Fruit fly (Drosophila melanogaster): ENCODE data around the gene CG33784.

Gene CG33784

dm6 chr3R:10042664-10043372 lies 24.9 kb upstream of the CG33784 start, which contains the start of the genes Mical and CG3909 (continued):
- TF ChIP-seq Lpt (GFP tag; optimal IDR thresholded peaks at IDR 0.05) = peak; percentile 57
- no peak for TF ChIP-seq CG4318 (GFP tag; optimal IDR thresholded peaks at IDR 0.05)
- TF ChIP-seq CG6276 (GFP tag; optimal IDR thresholded peaks at IDR 0.05) = no peak
- peak; percentile 89 for TF ChIP-seq svp (GFP tag)
- TF ChIP-seq CG3919 (GFP tag; optimal IDR thresholded peaks at IDR 0.05) = peak; percentile 76
- peak; percentile 45 for TF ChIP-seq Eip93F (GFP tag; optimal IDR thresholded peaks at IDR 0.05)
- no peak for TF ChIP-seq fd59A (GFP tag; optimal IDR thresholded peaks at IDR 0.05)
- TF ChIP-seq CG31627 (GFP tag; optimal IDR thresholded peaks at IDR 0.05) = peak; percentile 73
- peak; percentile 78 for TF ChIP-seq CG15336 (GFP tag; IDR thresholded peaks at IDR 0.05)
- TF ChIP-seq net (GFP tag; optimal IDR thresholded peaks at IDR 0.05) = peak; percentile 68
- peak; percentile 69 for TF ChIP-seq Hr39 (GFP tag; optimal IDR thresholded peaks at IDR 0.05)
- peak; percentile 25 for TF ChIP-seq spab (GFP tag; optimal IDR thresholded peaks at IDR 0.05)
- peak; percentile 24 for TF ChIP-seq CG6808 (GFP tag; optimal IDR thresholded peaks at IDR 0.05)
- peak; percentile 71 for TF ChIP-seq CG11762 (GFP tag; optimal IDR thresholded peaks at IDR 0.05; ENCODE audit: insufficient read depth)
- TF ChIP-seq CG11294 (GFP tag; IDR thresholded peaks at IDR 0.05) = peak; percentile 76
- TF ChIP-seq CG8119 (GFP tag; IDR thresholded peaks at IDR 0.05) = peak; percentile 85
- peak; percentile 59 for TF ChIP-seq Sox102F (GFP tag; optimal IDR thresholded peaks at IDR 0.05)
- TF ChIP-seq fkh (GFP tag; optimal IDR thresholded peaks at IDR 0.05) = peak; percentile 30
- no peak for TF ChIP-seq CG6854 (GFP tag; optimal IDR thresholded peaks at IDR 0.05)
- TF ChIP-seq CG32006 (GFP tag; optimal IDR thresholded peaks at IDR 0.05) = peak; percentile 74
- TF ChIP-seq CG1621 (tag; optimal IDR thresholded peaks at IDR 0.05) = peak; percentile 35
- peak; percentile 62 for TF ChIP-seq CG16779 (tag; optimal IDR thresholded peaks at IDR 0.05)
- TF ChIP-seq Eip75B (GFP tag; optimal IDR thresholded peaks at IDR 0.05) = no peak
- TF ChIP-seq pdm3 (GFP tag; optimal IDR thresholded peaks at IDR 0.05) = peak; percentile 65
- TF ChIP-seq Sox15 (GFP tag; optimal IDR thresholded peaks at IDR 0.05) = peak; percentile 60
- TF ChIP-seq fd85E (GFP tag; optimal IDR thresholded peaks at IDR 0.05) = no peak
- TF ChIP-seq dac (GFP tag; optimal IDR thresholded peaks at IDR 0.05) = no peak
- peak; percentile 21 for TF ChIP-seq CG9139 (GFP tag; optimal IDR thresholded peaks at IDR 0.05)

dm6 chr3R:10045343-10045742 lies 22.4 kb upstream of the CG33784 start, which contains the start of the genes CG11722 and mtTFB2:
TSS of gene CG11722 (minus strand) at chr3R:10045542.
TSS of gene mtTFB2 (plus strand) at chr3R:10045574.
- no peak for TF ChIP-seq CG9139 (GFP tag; optimal IDR thresholded peaks at IDR 0.05)
- TF ChIP-seq ss (GFP tag; optimal IDR thresholded peaks at IDR 0.05) = no peak
- TF ChIP-seq dsx (GFP tag; optimal IDR thresholded peaks at IDR 0.05; ENCODE audit: poor library complexity, severe bottlenecking) = peak; percentile 1
- no peak for TF ChIP-seq CG11762 (GFP tag; optimal IDR thresholded peaks at IDR 0.05; ENCODE audit: insufficient read depth)
- no peak for TF ChIP-seq Gug (GFP tag; IDR thresholded peaks at IDR 0.05)
- TF ChIP-seq Smox (GFP tag; optimal IDR thresholded peaks at IDR 0.05) = no peak
- TF ChIP-seq Sox102F (GFP tag; optimal IDR thresholded peaks at IDR 0.05) = no peak
- peak; percentile 6 for TF ChIP-seq esn (GFP tag; optimal IDR thresholded peaks at IDR 0.05)
- peak; percentile 52 for TF ChIP-seq fkh (GFP tag; optimal IDR thresholded peaks at IDR 0.05)
- no peak for TF ChIP-seq Eip75B (GFP tag; optimal IDR thresholded peaks at IDR 0.05)
- no peak for TF ChIP-seq CG32006 (GFP tag; optimal IDR thresholded peaks at IDR 0.05)
- peak; percentile 48 for TF ChIP-seq Eip78C (GFP tag)
- TF ChIP-seq CG3919 (GFP tag; optimal IDR thresholded peaks at IDR 0.05) = no peak
- peak; percentile 33 for TF ChIP-seq topi (GFP tag; optimal IDR thresholded peaks at IDR 0.05)
- no peak for TF ChIP-seq CG10669 (GFP tag; optimal IDR thresholded peaks at IDR 0.05)
- no peak for TF ChIP-seq Eip93F (GFP tag; optimal IDR thresholded peaks at IDR 0.05)
- no peak for TF ChIP-seq acj6 (GFP tag; optimal IDR thresholded peaks at IDR 0.05)
- TF ChIP-seq svp (GFP tag) = no peak
- no peak for TF ChIP-seq net (GFP tag; optimal IDR thresholded peaks at IDR 0.05)
- TF ChIP-seq CG7368 (GFP tag; optimal IDR thresholded peaks at IDR 0.05) = no peak
- TF ChIP-seq Blimp-1 (GFP tag; optimal IDR thresholded peaks at IDR 0.05) = no peak
- TF ChIP-seq Met (GFP tag; optimal IDR thresholded peaks at IDR 0.05) = no peak
- TF ChIP-seq lz (GFP tag; optimal IDR thresholded peaks at IDR 0.05) = no peak
- TF ChIP-seq pdm3 (GFP tag; optimal IDR thresholded peaks at IDR 0.05) = no peak
- TF ChIP-seq Ets21C (GFP tag; optimal IDR thresholded peaks at IDR 0.05) = no peak
- no peak for TF ChIP-seq Ets96B (tag; optimal IDR thresholded peaks at IDR 0.05)
- no peak for TF ChIP-seq Hr4 (GFP tag; optimal IDR thresholded peaks at IDR 0.05)
- no peak for TF ChIP-seq CG31627 (GFP tag; optimal IDR thresholded peaks at IDR 0.05)
- TF ChIP-seq achi (GFP tag; optimal IDR thresholded peaks at IDR 0.05) = no peak
- TF ChIP-seq vri (GFP tag; optimal IDR thresholded peaks at IDR 0.05) = peak; percentile 42

Measured in whole organism, prepupa.